Worm (Caenorhabditis elegans) whole organism, L3 larva: Measurements from ENCODE around the gene cutl-4.

ENCODE experiments used
- ama-1 ChIP-seq: fragments of 150-350 bp; optimal IDR thresholded peaks from 2 replicates; lab custom pipeline; 2018
- ceh-28 ChIP-seq: fragments of 150-350 bp; optimal IDR thresholded peaks from 2 replicates; lab custom pipeline; 2014; ENCODE audit warnings: missing biosample characterization, missing genetic modification reagents, missing genetic modification characterization
- ceh-82 ChIP-seq: fragments of 150-350 bp; optimal IDR thresholded peaks from 2 replicates; lab custom pipeline; 2014; ENCODE audit warnings: missing biosample characterization, missing genetic modification characterization
- elt-2 ChIP-seq: sonication (generic microtip); optimal IDR thresholded peaks from 2 replicates; lab custom pipeline; 2016; ENCODE audit warnings: missing genetic modification reagents, mild to moderate bottlenecking, missing genetic modification characterization, missing compliant biosample characterization
- nhr-12 ChIP-seq: fragments of 150-350 bp; optimal IDR thresholded peaks from 2 replicates; lab custom pipeline; 2014; ENCODE audit warnings: missing biosample characterization, missing genetic modification characterization
- nhr-43 ChIP-seq: sonication (generic microtip); optimal IDR thresholded peaks from 2 replicates; lab custom pipeline; 2016; ENCODE audit warnings: mild to moderate bottlenecking, missing genetic modification characterization, missing compliant biosample characterization; ENCODE audit not compliant: poor library complexity, severe bottlenecking
- unc-62 ChIP-seq: fragments of 150-350 bp; sonication (generic microtip); optimal IDR thresholded peaks from 4 replicates; lab custom pipeline; 2014; ENCODE audit warnings: missing biosample characterization, missing genetic modification reagents, missing genetic modification characterization

DNA sequence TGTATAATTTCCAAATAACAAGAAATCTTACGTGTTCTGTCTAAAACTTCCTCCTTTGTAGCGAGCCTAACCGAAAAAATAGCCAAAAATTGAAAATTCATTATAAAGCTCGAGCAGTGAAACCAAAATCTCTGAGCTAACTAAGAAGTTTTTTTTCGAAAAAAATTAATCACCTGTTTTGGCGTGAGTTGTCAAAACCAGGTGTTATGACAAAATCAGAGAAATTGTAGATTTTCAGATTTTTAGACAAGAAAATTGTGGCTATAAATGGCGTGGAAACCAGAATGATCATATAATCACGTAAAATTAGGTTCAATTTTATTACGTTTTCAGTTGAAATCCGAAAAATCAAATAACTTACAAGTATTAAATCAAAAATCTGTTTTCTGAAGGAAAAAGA, 33.4 kb upstream of the cutl-4 start, which contains the start of gene sre-21:
- TF ChIP-seq nhr-43 (tag; lab: Kevin White, UChicago) (no peak), ceh-82 (no peak), nhr-12 (no peak), unc-62 (GFP tag; lab: Kevin White, UChicago) (no peak), elt-2 (tag; lab: Kevin White, UChicago) (no peak), ama-1 (lab: Kevin White, UChicago) (no peak), ceh-28 (no peak)
